Worm (Caenorhabditis elegans): Measurements from ENCODE around the gene Y71H10B.1.

Y71H10B.1 gene

ce11 chrX:2840287-2840686 lies at the start of gene Y71H10B.1:
Y71H10B.1 (minus strand) TSS chrX:2840292.
- no peak for TF ChIP-seq him-1 (tag; optimal IDR thresholded peaks at IDR 0.05)
- no peak for TF ChIP-seq W03F9.2 (tag; optimal IDR thresholded peaks at IDR 0.05)
- no peak for TF ChIP-seq dao-5 (tag; optimal IDR thresholded peaks at IDR 0.05)

ce11 chrX:2885318-2885908 lies 45.3 kb upstream of the Y71H10B.1 start, which contains the start of gene vang-1:
vang-1 (plus strand) TSS chrX:2885858.
- TF ChIP-seq W03F9.2 (tag; optimal IDR thresholded peaks at IDR 0.05) (no peak), dao-5 (tag; optimal IDR thresholded peaks at IDR 0.05) (no peak), him-1 (tag; optimal IDR thresholded peaks at IDR 0.05) (no peak)

- no peak for TF ChIP-seq dao-5 (tag; optimal IDR thresholded peaks at IDR 0.05)
- TF ChIP-seq W03F9.2 (tag; optimal IDR thresholded peaks at IDR 0.05): no peak
- no peak for TF ChIP-seq him-1 (tag; optimal IDR thresholded peaks at IDR 0.05)
These were observed 39.6 kb upstream of the Y71H10B.1 start, which contains the start of gene F53B3.5 for ce11 chrX:2879529-2880265. F53B3.5 (minus strand) TSS chrX:2879579.

- TF ChIP-seq dao-5 (tag; optimal IDR thresholded peaks at IDR 0.05) (no peak), W03F9.2 (tag; optimal IDR thresholded peaks at IDR 0.05) (no peak), him-1 (tag; optimal IDR thresholded peaks at IDR 0.05) (no peak)
These were observed 37.3 kb upstream of the Y71H10B.1 start for ce11 chrX:2877433-2877832.

ce11 chrX:2874598-2874997 lies 34.5 kb upstream of the Y71H10B.1 start:
- TF ChIP-seq dao-5 (tag; optimal IDR thresholded peaks at IDR 0.05) (no peak), him-1 (tag; optimal IDR thresholded peaks at IDR 0.05) (no peak), W03F9.2 (tag; optimal IDR thresholded peaks at IDR 0.05) (no peak)

ce11 chrX:2873272-2873671 lies 33.2 kb upstream of the Y71H10B.1 start:
- TF ChIP-seq him-1 (tag; optimal IDR thresholded peaks at IDR 0.05) (no peak), W03F9.2 (tag; optimal IDR thresholded peaks at IDR 0.05) (no peak), dao-5 (tag; optimal IDR thresholded peaks at IDR 0.05) (no peak)

- TF ChIP-seq dao-5 (tag; optimal IDR thresholded peaks at IDR 0.05): no peak
These were observed 30.9 kb upstream of the Y71H10B.1 start, which contains the start of gene F53B3.3 for ce11 chrX:2871037-2871436. F53B3.3 (minus strand) TSS chrX:2871137.

- no peak for TF ChIP-seq him-1 (tag; optimal IDR thresholded peaks at IDR 0.05)
- no peak for TF ChIP-seq W03F9.2 (tag; optimal IDR thresholded peaks at IDR 0.05)
- no peak for TF ChIP-seq dao-5 (tag; optimal IDR thresholded peaks at IDR 0.05)
These were observed 25.6 kb upstream of the Y71H10B.1 start for ce11 chrX:2865591-2866217.

- TF ChIP-seq W03F9.2 (tag; optimal IDR thresholded peaks at IDR 0.05) (no peak), him-1 (tag; optimal IDR thresholded peaks at IDR 0.05) (no peak), dao-5 (tag; optimal IDR thresholded peaks at IDR 0.05) (no peak)
These were observed 23.9 kb upstream of the Y71H10B.1 start, which contains the start of gene F53B3.6 for ce11 chrX:2863946-2864345. F53B3.6 (plus strand) TSS chrX:2864229.

ce11 chrX:2862372-2862771 lies 22.3 kb upstream of the Y71H10B.1 start, which contains the start of gene comt-1:
comt-1 (minus strand) TSS chrX:2862472.
- TF ChIP-seq him-1 (tag; optimal IDR thresholded peaks at IDR 0.05): no peak
- TF ChIP-seq W03F9.2 (tag; optimal IDR thresholded peaks at IDR 0.05): no peak
- TF ChIP-seq dao-5 (tag; optimal IDR thresholded peaks at IDR 0.05): no peak

ce11 chrX:2858380-2858779 lies 18.3 kb upstream of the Y71H10B.1 start:
- TF ChIP-seq W03F9.2 (tag; optimal IDR thresholded peaks at IDR 0.05) (no peak), him-1 (tag; optimal IDR thresholded peaks at IDR 0.05) (no peak), dao-5 (tag; optimal IDR thresholded peaks at IDR 0.05) (no peak)

ce11 chrX:2857070-2857825 lies 17.2 kb upstream of the Y71H10B.1 start, which contains the start of gene tra-4:
tra-4 (minus strand) TSS chrX:2857603.
- TF ChIP-seq W03F9.2 (tag; optimal IDR thresholded peaks at IDR 0.05): peak; percentile 60
- TF ChIP-seq dao-5 (tag; optimal IDR thresholded peaks at IDR 0.05): no peak

ce11 chrX:2853963-2854362 lies 13.9 kb upstream of the Y71H10B.1 start:
- TF ChIP-seq W03F9.2 (tag; optimal IDR thresholded peaks at IDR 0.05): no peak
- TF ChIP-seq him-1 (tag; optimal IDR thresholded peaks at IDR 0.05): no peak
- TF ChIP-seq dao-5 (tag; optimal IDR thresholded peaks at IDR 0.05): no peak

Data from whole organism, L4/young adult.